Fruit fly (Drosophila melanogaster) whole organism, embryonic: ENCODE measurements around the gene wam.
A peak's percentile ranks its signal among the peaks of the same experiment; 100 is the strongest.

ENCODE experiments used
- Awh ChIP-seq: fragments of 200-800 bp; sonication (Bioruptor generic); IDR thresholded peaks from 2 replicates; pipeline ENCODE4, ENCODE4 v1.3.6; 2022; ENCODE audit warnings: missing biosample characterization, missing genetic modification characterization
- C15 ChIP-seq: fragments of 200-800 bp; sonication (Bioruptor generic); IDR thresholded peaks from 3 replicates; pipeline ENCODE4 v1.3.6; 2022; ENCODE audit warnings: missing biosample characterization, missing genetic modification characterization
- CG11504 ChIP-seq: fragments of 200-800 bp; sonication (Bioruptor generic); optimal IDR thresholded peaks from 3 replicates; lab custom pipeline; 2019; ENCODE audit warnings: missing biosample characterization, mild to moderate bottlenecking, missing genetic modification characterization, moderate library complexity
- CG1233 ChIP-seq: fragments of 200-800 bp; sonication (Bioruptor generic); optimal IDR thresholded peaks from 4 replicates; lab custom pipeline; 2018; ENCODE audit warnings: missing biosample characterization, mild to moderate bottlenecking, missing genetic modification characterization
- CG12744 ChIP-seq: fragments of 200-800 bp; sonication (Bioruptor generic); optimal IDR thresholded peaks from 2 replicates; lab custom pipeline; 2016; ENCODE audit warnings: missing biosample characterization, missing genetic modification characterization
- CG12942 ChIP-seq: fragments of 200-800 bp; sonication (Bioruptor generic); optimal IDR thresholded peaks from 3 replicates; lab custom pipeline; 2016; ENCODE audit warnings: missing biosample characterization, missing genetic modification characterization
- CG13424 ChIP-seq: fragments of 200-800 bp; sonication (Bioruptor generic); optimal IDR thresholded peaks from 2 replicates; lab custom pipeline; 2019; ENCODE audit warnings: missing biosample characterization, mild to moderate bottlenecking, missing genetic modification characterization, moderate library complexity
- CG14014 ChIP-seq: fragments of 200-800 bp; sonication (Bioruptor generic); IDR thresholded peaks from 2 replicates; pipeline ENCODE4 v1.3.6; 2022; ENCODE audit warnings: missing biosample characterization, missing genetic modification characterization
- CG16779 ChIP-seq: fragments of 200-800 bp; sonication (Bioruptor generic); IDR thresholded peaks from 2 replicates; pipeline ENCODE4 v1.3.6; 2022; ENCODE audit warnings: missing biosample characterization, missing genetic modification characterization
- CG16813 ChIP-seq: fragments of 200-800 bp; sonication (Bioruptor generic); IDR thresholded peaks from 3 replicates; pipeline ENCODE4 v1.3.6; 2022; ENCODE audit warnings: missing biosample characterization, missing genetic modification characterization; ENCODE audit not compliant: partially characterized antibody
- CG18619 ChIP-seq: fragments of 200-800 bp; sonication (Bioruptor generic); optimal IDR thresholded peaks from 3 replicates; lab custom pipeline; 2017; ENCODE audit warnings: missing biosample characterization, mild to moderate bottlenecking, missing genetic modification characterization
- CG2120 ChIP-seq: fragments of 200-800 bp; sonication (Bioruptor generic); optimal IDR thresholded peaks from 3 replicates; lab custom pipeline; 2016; ENCODE audit warnings: missing biosample characterization, missing genetic modification characterization
- CG2678 ChIP-seq: fragments of 200-800 bp; sonication (Bioruptor generic); optimal IDR thresholded peaks from 3 replicates; lab custom pipeline; 2019; ENCODE audit warnings: missing biosample characterization, mild to moderate bottlenecking, missing genetic modification characterization, moderate library complexity
- CG2875 ChIP-seq: fragments of 200-800 bp; sonication (Bioruptor generic); optimal IDR thresholded peaks from 2 replicates; lab custom pipeline; 2017; ENCODE audit warnings: missing biosample characterization, mild to moderate bottlenecking, missing genetic modification characterization, missing genetic modification reagents
- CG31441 ChIP-seq: fragments of 200-800 bp; sonication (Bioruptor generic); IDR thresholded peaks from 2 replicates; pipeline ENCODE4 v1.3.6; 2022; ENCODE audit warnings: missing biosample characterization, missing genetic modification characterization
- CG32532 ChIP-seq: fragments of 200-800 bp; sonication (Bioruptor generic); IDR thresholded peaks from 2 replicates; pipeline ENCODE4 v1.3.6; 2022; ENCODE audit warnings: missing biosample characterization, missing genetic modification characterization
- CG3726 ChIP-seq: fragments of 200-800 bp; sonication (Bioruptor generic); IDR thresholded peaks from 3 replicates; pipeline ENCODE4, ENCODE4 v1.3.6; 2022; ENCODE audit warnings: missing biosample characterization, missing genetic modification characterization
- CG4424 ChIP-seq: fragments of 200-800 bp; sonication (Bioruptor generic); optimal IDR thresholded peaks from 3 replicates; lab custom pipeline; 2016; ENCODE audit warnings: missing biosample characterization, missing genetic modification characterization
- CG6689 ChIP-seq: fragments of 200-800 bp; sonication (Bioruptor generic); IDR thresholded peaks from 2 replicates; pipeline ENCODE4 v1.3.6; 2022; ENCODE audit warnings: missing biosample characterization, missing genetic modification characterization
- CG6765 ChIP-seq: fragments of 200-800 bp; sonication (Bioruptor generic); optimal IDR thresholded peaks from 3 replicates; lab custom pipeline; 2017; ENCODE audit warnings: missing biosample characterization, mild to moderate bottlenecking, missing genetic modification characterization
- CG7271 ChIP-seq: fragments of 200-800 bp; sonication (Bioruptor generic); optimal IDR thresholded peaks from 2 replicates; lab custom pipeline; 2018; ENCODE audit warnings: missing biosample characterization, mild to moderate bottlenecking, missing genetic modification characterization, moderate library complexity
- CG7357 ChIP-seq: fragments of 200-800 bp; sonication (Bioruptor generic); IDR thresholded peaks from 3 replicates; pipeline ENCODE4 v1.3.6; 2022; ENCODE audit warnings: missing biosample characterization, missing genetic modification characterization
- CG7745 ChIP-seq: fragments of 200-800 bp; sonication (Bioruptor generic); optimal IDR thresholded peaks from 2 replicates; lab custom pipeline; 2018; ENCODE audit warnings: missing biosample characterization, mild to moderate bottlenecking, missing genetic modification characterization, moderate library complexity
- CG9437 ChIP-seq: fragments of 200-800 bp; sonication (Bioruptor generic); optimal IDR thresholded peaks from 2 replicates; lab custom pipeline; 2018; ENCODE audit warnings: missing biosample characterization, mild to moderate bottlenecking, missing genetic modification characterization
- D ChIP-seq, 2 experiments: fragments of 200-800 bp in 1 of 2; fragments of >200 bp in 1 of 2; sonication (Bioruptor generic) in 1 of 2; optimal IDR thresholded peaks; 2 replicates in 1 of 2; 3 replicates in 1 of 2; lab custom pipeline; 2017; ENCODE audit warnings: mild to moderate bottlenecking in 1 of 2, missing biosample characterization in 1 of 2, missing genetic modification characterization in 1 of 2, missing genetic modification reagents in 1 of 2
- Dbx ChIP-seq: fragments of 200-800 bp; sonication (Bioruptor generic); IDR thresholded peaks from 3 replicates; pipeline ENCODE4 v1.3.6; 2022; ENCODE audit warnings: missing biosample characterization, missing genetic modification characterization
- Dfd ChIP-seq, 2 experiments: fragments of >200 bp; optimal IDR thresholded peaks; 2 replicates each; lab custom pipeline; 2017; ENCODE audit warnings: missing biosample characterization in 2 of 2, missing genetic modification characterization in 2 of 2
- Gsc ChIP-seq: fragments of 200-800 bp; sonication (Bioruptor generic); IDR thresholded peaks from 2 replicates; pipeline ENCODE4 v1.3.6; 2022; ENCODE audit warnings: missing biosample characterization, missing genetic modification characterization
- Lim3 ChIP-seq: fragments of 200-800 bp; sonication (Bioruptor generic); IDR thresholded peaks from 2 replicates; pipeline ENCODE4 v1.3.6; 2022; ENCODE audit warnings: missing biosample characterization, missing genetic modification characterization
- Med ChIP-seq: fragments of 200-800 bp; sonication (Bioruptor generic); peaks from one replicate; lab custom pipeline; 2016; ENCODE audit warnings: missing biosample characterization, missing genetic modification characterization, mild to moderate bottlenecking, inconsistent platforms, moderate library complexity
- Rfx ChIP-seq: fragments of 200-800 bp; sonication (Bioruptor generic); IDR thresholded peaks from 2 replicates; pipeline ENCODE4 v1.3.6; 2022; ENCODE audit warnings: missing biosample characterization, missing genetic modification characterization
- Six4 ChIP-seq: fragments of 200-800 bp; sonication (Bioruptor generic); optimal IDR thresholded peaks from 2 replicates; lab custom pipeline; 2016; ENCODE audit warnings: missing biosample characterization, missing genetic modification characterization
- ara ChIP-seq: fragments of 200-800 bp; sonication (Bioruptor generic); IDR thresholded peaks from 2 replicates; pipeline ENCODE4 v1.3.6; 2022; ENCODE audit warnings: missing biosample characterization, missing genetic modification characterization
- bab2 ChIP-seq: fragments of 200-800 bp; sonication (Bioruptor generic); optimal IDR thresholded peaks from 2 replicates; lab custom pipeline; 2016; ENCODE audit warnings: missing biosample characterization, missing genetic modification characterization
- bcd ChIP-seq: fragments of 200-800 bp; sonication (Bioruptor generic); optimal IDR thresholded peaks from 2 replicates; lab custom pipeline; 2017; ENCODE audit warnings: missing biosample characterization, mild to moderate bottlenecking, missing genetic modification characterization
- caup ChIP-seq: fragments of 200-800 bp; sonication (Bioruptor generic); optimal IDR thresholded peaks from 3 replicates; lab custom pipeline; 2017; ENCODE audit warnings: missing biosample characterization, mild to moderate bottlenecking, missing genetic modification characterization, moderate library complexity; ENCODE audit not compliant: severe bottlenecking
- cg ChIP-seq: fragments of 200-800 bp; sonication (Bioruptor generic); optimal IDR thresholded peaks from 3 replicates; lab custom pipeline; 2019; ENCODE audit warnings: missing biosample characterization, mild to moderate bottlenecking, missing genetic modification characterization, moderate library complexity
- corto ChIP-seq: fragments of 200-800 bp; sonication (Bioruptor generic); optimal IDR thresholded peaks from 2 replicates; lab custom pipeline; 2016; ENCODE audit warnings: missing biosample characterization, mild to moderate bottlenecking, missing genetic modification characterization, moderate library complexity
- crc ChIP-seq: fragments of 200-800 bp; sonication (Bioruptor generic); optimal IDR thresholded peaks from 2 replicates; lab custom pipeline; 2016; ENCODE audit warnings: missing biosample characterization, missing genetic modification characterization
- eve ChIP-seq, 2 experiments: fragments of >200 bp; optimal IDR thresholded peaks; 2 replicates each; lab custom pipeline; 2017; ENCODE audit warnings: missing biosample characterization in 2 of 2, missing genetic modification characterization in 2 of 2
- gfzf ChIP-seq: fragments of 200-800 bp; sonication (Bioruptor generic); optimal IDR thresholded peaks from 2 replicates; lab custom pipeline; 2016; ENCODE audit warnings: missing biosample characterization, mild to moderate bottlenecking, missing genetic modification characterization, moderate library complexity
- mam ChIP-seq: fragments of 200-800 bp; sonication (Bioruptor generic); optimal IDR thresholded peaks from 3 replicates; lab custom pipeline; 2016; ENCODE audit warnings: missing biosample characterization, missing genetic modification characterization
- mld ChIP-seq: fragments of 200-800 bp; sonication (Bioruptor generic); IDR thresholded peaks from 3 replicates; pipeline ENCODE4 v1.3.6; 2022; ENCODE audit warnings: missing biosample characterization, missing genetic modification characterization; ENCODE audit not compliant: partially characterized antibody
- pfk ChIP-seq: fragments of 200-800 bp; sonication (Bioruptor generic); optimal IDR thresholded peaks from 2 replicates; lab custom pipeline; 2018; ENCODE audit warnings: missing biosample characterization, mild to moderate bottlenecking, missing genetic modification characterization, moderate library complexity
- run ChIP-seq: fragments of 200-800 bp; sonication (Bioruptor generic); optimal IDR thresholded peaks from 3 replicates; lab custom pipeline; 2018; ENCODE audit warnings: missing biosample characterization, mild to moderate bottlenecking, missing genetic modification characterization
- sd ChIP-seq: fragments of 200-800 bp; sonication (Bioruptor generic); optimal IDR thresholded peaks from 3 replicates; lab custom pipeline; 2018; ENCODE audit warnings: missing biosample characterization, mild to moderate bottlenecking, missing genetic modification characterization, moderate library complexity
- sens-2 ChIP-seq: fragments of 200-800 bp; sonication (Bioruptor generic); IDR thresholded peaks from 2 replicates; pipeline ENCODE4 v1.3.6; 2022; ENCODE audit warnings: missing biosample characterization, missing genetic modification characterization
- wdn ChIP-seq: fragments of 200-800 bp; sonication (Bioruptor generic); IDR thresholded peaks from 2 replicates; pipeline ENCODE4 v1.3.6; 2022; ENCODE audit warnings: missing biosample characterization, missing genetic modification characterization

wam gene

DNA sequence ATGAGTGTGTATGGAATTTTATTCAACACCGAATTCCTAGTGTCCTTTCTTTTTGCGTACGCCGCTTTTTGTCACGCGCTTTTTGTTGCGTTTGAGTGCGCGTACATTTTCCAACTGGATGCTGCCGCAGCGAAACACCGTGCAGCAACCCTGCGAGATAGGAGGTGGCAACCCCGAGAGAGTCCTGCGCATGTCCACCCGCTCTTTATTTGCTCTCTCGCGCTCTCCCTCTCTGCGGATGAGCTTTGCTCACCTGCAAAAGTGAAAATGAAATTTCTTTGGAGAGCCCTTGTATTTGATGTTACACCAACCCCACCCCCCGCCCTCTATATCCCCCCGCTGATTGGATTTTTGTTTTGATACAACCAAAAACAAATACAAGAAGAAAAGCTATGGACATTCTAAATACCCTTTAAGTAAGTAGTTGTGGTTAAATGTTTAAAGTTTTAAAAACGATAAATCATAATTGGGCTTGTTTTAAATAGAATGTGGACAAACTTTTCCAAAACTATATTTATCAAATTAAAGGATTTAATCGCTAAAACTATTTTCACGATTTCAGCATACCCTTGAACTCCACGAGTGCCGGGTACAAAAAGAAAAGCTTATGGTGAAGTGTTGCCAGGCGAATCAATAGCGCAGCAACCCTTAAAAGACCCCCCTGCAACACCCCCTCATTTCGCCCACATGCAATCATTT is 47.8 kb downstream of the wam start (continued):
- TF ChIP-seq CG11504 (peak; percentile 88), CG31441 (GFP tag; lab: Robert Waterston, UW) (peak; percentile 76), bcd (GFP tag; lab: Kevin White, UChicago) (peak; percentile 67), CG7745 (tag; lab: Kevin White, UChicago) (no peak), CG6689 (GFP tag; lab: Robert Waterston, UW) (peak; percentile 67), CG12744 (GFP tag; lab: Kevin White, UChicago) (no peak), CG6765 (peak; percentile 33), CG12942 (GFP tag; lab: Kevin White, UChicago) (no peak), Gsc (0 out of 2 replicates have a peak, but pooled peaks have one; percentile 19), gfzf (no peak), CG18619 (GFP tag; lab: Kevin White, UChicago) (peak; percentile 29), pfk (GFP tag; lab: Kevin White, UChicago) (no peak), CG14014 (GFP tag; lab: Robert Waterston, UW) (peak; percentile 60; the same call in 1 of the 2 replicates), CG1233 (GFP tag; lab: Kevin White, UChicago) (peak; percentile 67), Rfx (GFP tag; lab: Robert Waterston, UW) (peak; percentile 71), Dbx (GFP tag; lab: Robert Waterston, UW) (peak; percentile 77), corto (GFP tag; lab: Kevin White, UChicago) (no peak), crc (GFP tag; lab: Kevin White, UChicago) (peak; percentile 24), CG7357 (GFP tag; lab: Robert Waterston, UW) (peak; percentile 41; the same call in 1 of the 3 replicates), CG2875 (GFP tag; lab: Kevin White, UChicago) (no peak), cg (no peak), Awh (peak; percentile 42; the same call in 1 of the 2 replicates), mld (GFP tag; lab: Robert Waterston, UW) (no peak), sd (tag; lab: Kevin White, UChicago) (peak; percentile 24), run (peak; percentile 48), CG4424 (GFP tag; lab: Kevin White, UChicago) (peak; percentile 37), Six4 (GFP tag; lab: Kevin White, UChicago) (peak; percentile 28), D (optimal IDR thresholded peaks at IDR 0.05; lab: Kevin White, UChicago) (no peak), D (GFP tag; optimal IDR thresholded peaks at IDR 0.05; lab: Kevin White, UChicago) (peak; percentile 67), mam (GFP tag; lab: Kevin White, UChicago) (peak; percentile 62), CG3726 (GFP tag; lab: Robert Waterston, UW) (0 out of 3 replicates have a peak, but pooled peaks have one; percentile 52), CG13424 (tag; lab: Kevin White, UChicago) (peak; percentile 58), CG2120 (GFP tag; lab: Kevin White, UChicago) (peak; percentile 79), C15 (GFP tag; lab: Robert Waterston, UW) (no peak), ara (GFP tag; lab: Robert Waterston, UW) (peak; percentile 60; the same call in 1 of the 2 replicates), CG16813 (GFP tag; lab: Robert Waterston, UW) (no peak), Med (peak; percentile 93), Lim3 (GFP tag; lab: Robert Waterston, UW) (no peak), CG7271 (tag; lab: Kevin White, UChicago) (no peak), bab2 (peak; percentile 53), CG2678 (peak; percentile 84), CG32532 (GFP tag; lab: Robert Waterston, UW) (peak; percentile 72), eve (GFP tag; optimal IDR thresholded peaks at IDR 0.05; lab: Kevin White, UChicago) (peak in 1 of 2 experiments; percentile 37), CG16779 (GFP tag; lab: Robert Waterston, UW) (peak; percentile 37; the same call in 1 of the 2 replicates), wdn (peak; percentile 64), caup (GFP tag; lab: Kevin White, UChicago) (peak; percentile 73), sens-2 (GFP tag; lab: Robert Waterston, UW) (0 out of 2 replicates have a peak, but pooled peaks have one; percentile 34), Dfd (GFP tag; optimal IDR thresholded peaks at IDR 0.05; lab: Kevin White, UChicago) (no peak), CG9437 (GFP tag; lab: Kevin White, UChicago) (peak; percentile 36)
